Worm (Caenorhabditis elegans) whole organism, midembryonic: ENCODE results near the gene ZK1098.12.

Experiments
- T22C8.4 ChIP-seq: fragments of 200-800 bp; sonication (Bioruptor generic); IDR thresholded peaks from 2 replicates; pipeline ENCODE4 v1.3.6; 2022; ENCODE audit warnings: missing genetic modification characterization, missing compliant biosample characterization
- cog-1 ChIP-seq: sonication (generic microtip); optimal IDR thresholded peaks from 2 replicates; lab custom pipeline; 2016; ENCODE audit warnings: missing genetic modification characterization, missing compliant biosample characterization
- flt-1 ChIP-seq: fragments of 200-800 bp; sonication (Bioruptor generic); IDR thresholded peaks from 2 replicates; pipeline ENCODE4 v1.3.6; 2022; ENCODE audit warnings: missing genetic modification characterization, missing compliant biosample characterization
- klf-2 ChIP-seq: fragments of 200-800 bp; sonication (Bioruptor generic); conservative IDR thresholded peaks from 2 replicates; pipeline ENCODE4 v1.3.6; 2022; ENCODE audit warnings: missing genetic modification reagents, missing genetic modification characterization, missing compliant biosample characterization
- med-1 ChIP-seq: sonication (generic microtip); optimal IDR thresholded peaks from 2 replicates; lab custom pipeline; 2017; ENCODE audit warnings: missing genetic modification characterization, mild to moderate bottlenecking, missing compliant biosample characterization, antibody characterized with exemption, missing genetic modification reagents; ENCODE audit not compliant: insufficient read depth
- ref-1 ChIP-seq: fragments of 200-800 bp; sonication (Bioruptor generic); conservative IDR thresholded peaks from 2 replicates; pipeline ENCODE4 v1.3.6; 2022; ENCODE audit warnings: missing genetic modification reagents, missing genetic modification characterization, missing compliant biosample characterization
- tab-1 ChIP-seq: fragments of 200-800 bp; sonication (Bioruptor generic); IDR thresholded peaks from 2 replicates; pipeline ENCODE4 v1.3.6; 2022; ENCODE audit warnings: missing genetic modification characterization, missing compliant biosample characterization
- ztf-23 ChIP-seq: fragments of 200-800 bp; sonication (Bioruptor generic); IDR thresholded peaks from 2 replicates; pipeline ENCODE4 v1.3.6; 2022; ENCODE audit warnings: missing genetic modification reagents, missing genetic modification characterization, missing compliant biosample characterization
- ztf-29 ChIP-seq: fragments of 200-800 bp; sonication (Bioruptor generic); IDR thresholded peaks from 2 replicates; pipeline ENCODE4 v1.3.6; 2022; ENCODE audit warnings: missing genetic modification reagents, missing genetic modification characterization, missing compliant biosample characterization

ZK1098.12 gene

DNA sequence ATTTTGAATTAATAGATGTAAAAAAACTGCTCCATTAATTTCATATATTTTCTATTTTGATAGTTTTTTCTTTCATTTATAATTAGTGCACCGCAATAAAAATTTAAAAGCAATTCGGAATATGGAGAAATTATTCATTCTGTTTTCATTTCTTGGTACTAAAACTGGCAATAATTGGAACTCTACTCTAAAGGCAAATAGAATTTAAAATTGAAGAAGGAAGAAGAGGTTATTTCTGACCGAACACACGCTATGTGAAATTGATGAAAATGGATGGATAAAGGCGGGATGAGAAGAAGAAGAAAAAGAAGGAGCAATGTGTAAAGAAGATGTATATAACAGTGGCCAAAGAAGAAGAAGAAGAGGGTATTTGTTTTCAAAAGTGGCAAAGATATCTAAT is 38.3 kb downstream of the ZK1098.12 start:
- TF ChIP-seq ztf-29 (GFP tag; lab: Robert Waterston, UW) (no peak), med-1 (no peak), cog-1 (tag; lab: Kevin White, UChicago) (no peak), tab-1 (GFP tag; lab: Robert Waterston, UW) (no peak), flt-1 (GFP tag; lab: Robert Waterston, UW) (no peak), klf-2 (GFP tag; lab: Robert Waterston, UW) (no peak), ztf-23 (GFP tag; lab: Robert Waterston, UW) (no peak), T22C8.4 (GFP tag; lab: Robert Waterston, UW) (no peak), ref-1 (GFP tag; lab: Robert Waterston, UW) (no peak)

- TF ChIP-seq flt-1 (GFP tag; lab: Robert Waterston, UW) (no peak), ztf-29 (GFP tag; lab: Robert Waterston, UW) (no peak), T22C8.4 (GFP tag; lab: Robert Waterston, UW) (no peak), ref-1 (GFP tag; lab: Robert Waterston, UW) (no peak), tab-1 (GFP tag; lab: Robert Waterston, UW) (no peak), med-1 (no peak)
These were observed 40.4 kb downstream of the ZK1098.12 start for ce11 chrIII:9585314-9585713.

- TF ChIP-seq tab-1 (GFP tag; lab: Robert Waterston, UW), result no peak
- TF ChIP-seq med-1, result no peak
- TF ChIP-seq ztf-29 (GFP tag; lab: Robert Waterston, UW), result no peak
- no peak for TF ChIP-seq ztf-23 (GFP tag; lab: Robert Waterston, UW)
- no peak for TF ChIP-seq ref-1 (GFP tag; lab: Robert Waterston, UW)
- no peak for TF ChIP-seq flt-1 (GFP tag; lab: Robert Waterston, UW)
- TF ChIP-seq T22C8.4 (GFP tag; lab: Robert Waterston, UW), result no peak
- no peak for TF ChIP-seq cog-1 (tag; lab: Kevin White, UChicago)
- TF ChIP-seq klf-2 (GFP tag; lab: Robert Waterston, UW), result no peak
These were observed 45.3 kb downstream of the ZK1098.12 start for ce11 chrIII:9590212-9590611.

DNA sequence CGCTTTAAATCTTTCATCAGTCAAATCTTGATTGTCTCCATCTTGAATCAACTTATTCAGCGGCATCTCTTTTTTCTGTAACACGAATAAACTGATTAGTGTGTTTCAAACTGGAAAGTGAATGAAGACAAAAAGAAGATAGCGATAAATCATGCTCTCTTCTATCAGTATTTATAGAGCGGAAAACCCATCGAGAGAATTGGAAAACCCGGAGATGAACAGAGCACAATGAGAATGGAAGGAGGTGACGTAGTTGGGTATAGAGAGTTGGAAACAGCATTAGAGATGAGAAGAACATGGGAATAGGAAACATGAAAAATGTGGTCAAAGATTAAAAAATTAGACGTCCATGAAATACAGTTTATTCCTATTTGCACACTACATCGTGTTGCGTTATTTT is 47.2 kb downstream of the ZK1098.12 start, which contains the start of gene acox-1.5:
TSS of gene acox-1.5 (minus strand) at position 75 of the 400 bp plus-strand sequence.
- no peak for TF ChIP-seq med-1
- no peak for TF ChIP-seq ztf-29 (GFP tag; lab: Robert Waterston, UW)
- no peak for TF ChIP-seq klf-2 (GFP tag; lab: Robert Waterston, UW)
- TF ChIP-seq ztf-23 (GFP tag; lab: Robert Waterston, UW), result no peak
- TF ChIP-seq tab-1 (GFP tag; lab: Robert Waterston, UW), result no peak
- TF ChIP-seq flt-1 (GFP tag; lab: Robert Waterston, UW), result no peak
- TF ChIP-seq T22C8.4 (GFP tag; lab: Robert Waterston, UW), result no peak
- no peak for TF ChIP-seq cog-1 (tag; lab: Kevin White, UChicago)
- no peak for TF ChIP-seq ref-1 (GFP tag; lab: Robert Waterston, UW)
